Fruit fly (Drosophila melanogaster): Measurements from ENCODE around the gene GCS1.

GCS1 gene

dm6 chrX:11384023-11384444, 36.2 kb upstream of the GCS1 start (continued):
- TF ChIP-seq MESR4 (GFP tag; optimal IDR thresholded peaks at IDR 0.05) (no peak), sc (optimal IDR thresholded peaks at IDR 0.05) (no peak), sc (GFP tag; optimal IDR thresholded peaks at IDR 0.05) (no peak), kni (GFP tag; optimal IDR thresholded peaks at IDR 0.05) (no peak), nom (GFP tag; optimal IDR thresholded peaks at IDR 0.05) (no peak), CG6272 (GFP tag; IDR thresholded peaks at IDR 0.05) (0 out of 2 replicates have a peak, but pooled peaks have one; percentile 57), CG17359 (tag; optimal IDR thresholded peaks at IDR 0.05) (peak; percentile 69), Nf-YC (tag; optimal IDR thresholded peaks at IDR 0.05) (peak; percentile 32), Abd-B (GFP tag; optimal IDR thresholded peaks at IDR 0.05) (peak; percentile 62), Aef1 (GFP tag; IDR thresholded peaks at IDR 0.05) (peak; percentile 77), cg (GFP tag; optimal IDR thresholded peaks at IDR 0.05) (no peak), br (optimal IDR thresholded peaks at IDR 0.05) (no peak), CG9876 (GFP tag; optimal IDR thresholded peaks at IDR 0.05) (no peak), psq (GFP tag; optimal IDR thresholded peaks at IDR 0.05) (no peak), gsb-n (tag; optimal IDR thresholded peaks at IDR 0.05) (no peak), trh (GFP tag; optimal IDR thresholded peaks at IDR 0.05) (no peak), HLH4C (GFP tag; IDR thresholded peaks at IDR 0.05; ENCODE audit: partially characterized antibody) (no peak), sob (GFP tag; IDR thresholded peaks at IDR 0.05) (peak; percentile 88), CG6683 (GFP tag; optimal IDR thresholded peaks at IDR 0.05) (peak; percentile 42), en (GFP tag; optimal IDR thresholded peaks at IDR 0.05) (no peak), CG9727 (GFP tag; optimal IDR thresholded peaks at IDR 0.05) (peak; percentile 61), CG13123 (GFP tag; optimal IDR thresholded peaks at IDR 0.05) (no peak), wek (GFP tag; optimal IDR thresholded peaks at IDR 0.05) (no peak), ranshi (GFP tag; IDR thresholded peaks at IDR 0.05) (peak; percentile 77), Hr39 (optimal IDR thresholded peaks at IDR 0.05) (no peak), CG17186 (GFP tag; optimal IDR thresholded peaks at IDR 0.05) (no peak), dmrt99B (tag; optimal IDR thresholded peaks at IDR 0.05) (peak; percentile 76), CG10147 (GFP tag; optimal IDR thresholded peaks at IDR 0.05) (peak; percentile 68), da (GFP tag; optimal IDR thresholded peaks at IDR 0.05) (no peak), HLH54F (GFP tag; optimal IDR thresholded peaks at IDR 0.05) (peak; percentile 68), Scr (GFP tag; IDR thresholded peaks at IDR 0.05; ENCODE audit: partially characterized antibody) (0 out of 2 replicates have a peak, but pooled peaks have one; percentile 7), schlank (tag; optimal IDR thresholded peaks at IDR 0.05) (peak; percentile 52), gce (GFP tag; IDR thresholded peaks at IDR 0.05) (0 out of 3 replicates have a peak, but pooled peaks have one; percentile 44), CG7745 (tag; optimal IDR thresholded peaks at IDR 0.05) (no peak), tll (GFP tag; optimal IDR thresholded peaks at IDR 0.05) (peak in 1 of 2 experiments; percentile 66), pho (GFP tag; optimal IDR thresholded peaks at IDR 0.05) (peak; percentile 56), Jarid2 (GFP tag; optimal IDR thresholded peaks at IDR 0.05) (peak; percentile 22), vfl (GFP tag; optimal IDR thresholded peaks at IDR 0.05) (peak; percentile 47), Camta (GFP tag; optimal IDR thresholded peaks at IDR 0.05) (peak; percentile 29), CG17361 (GFP tag; IDR thresholded peaks at IDR 0.05) (peak; percentile 52), CG1832 (GFP tag; optimal IDR thresholded peaks at IDR 0.05) (no peak), onecut (GFP tag; IDR thresholded peaks at IDR 0.05) (peak; percentile 51), CG11695 (GFP tag; IDR thresholded peaks at IDR 0.05) (peak; percentile 72; the same call in 2 of the 3 replicates), Dp (GFP tag; optimal IDR thresholded peaks at IDR 0.05) (no peak), CG8924 (tag; optimal IDR thresholded peaks at IDR 0.05) (peak; percentile 61), crol (GFP tag; IDR thresholded peaks at IDR 0.05) (no peak), knrl (GFP tag; IDR thresholded peaks at IDR 0.05; ENCODE audit: partially characterized antibody) (no peak), Meics (GFP tag; optimal IDR thresholded peaks at IDR 0.05) (peak; percentile 86), slou (GFP tag; optimal IDR thresholded peaks at IDR 0.05) (peak; percentile 70), ap (GFP tag; IDR thresholded peaks at IDR 0.05) (peak; percentile 59), CG2875 (GFP tag; optimal IDR thresholded peaks at IDR 0.05) (no peak)
